Fruit fly (Drosophila melanogaster) whole organism, embryonic: ENCODE results near the gene Svil.
A peak's percentile ranks its signal among the peaks of the same experiment; 100 is the strongest.

Experiments
- Atf-2 ChIP-seq: fragments of 200-800 bp; sonication (Bioruptor generic); optimal IDR thresholded peaks from 2 replicates; lab custom pipeline; 2016; ENCODE audit warnings: missing biosample characterization, missing genetic modification characterization
- CG10366 ChIP-seq: fragments of 200-800 bp; sonication (Bioruptor generic); IDR thresholded peaks from 2 replicates; pipeline ENCODE4 v1.3.6; 2022; ENCODE audit warnings: missing biosample characterization, missing genetic modification characterization
- CG10979 ChIP-seq: fragments of 200-800 bp; sonication (Bioruptor generic); optimal IDR thresholded peaks from 2 replicates; lab custom pipeline; 2018; ENCODE audit warnings: missing biosample characterization, mild to moderate bottlenecking, missing genetic modification characterization, moderate library complexity
- CG11093 ChIP-seq: fragments of 200-800 bp; sonication (Bioruptor generic); IDR thresholded peaks from 3 replicates; pipeline ENCODE4 v1.3.6; 2022; ENCODE audit warnings: missing biosample characterization, missing genetic modification characterization
- CG12155 ChIP-seq: fragments of 200-800 bp; sonication (Bioruptor generic); optimal IDR thresholded peaks from 3 replicates; lab custom pipeline; 2016; ENCODE audit warnings: missing biosample characterization, missing genetic modification characterization
- CG12391 ChIP-seq: fragments of 200-800 bp; sonication (Bioruptor generic); optimal IDR thresholded peaks from 3 replicates; lab custom pipeline; 2018; ENCODE audit warnings: missing biosample characterization, mild to moderate bottlenecking, missing genetic modification characterization, moderate library complexity
- CG12769 ChIP-seq: fragments of 200-800 bp; sonication (Bioruptor generic); optimal IDR thresholded peaks from 2 replicates; lab custom pipeline; 2019; ENCODE audit warnings: missing biosample characterization, mild to moderate bottlenecking, missing genetic modification characterization, moderate library complexity
- CG15269 ChIP-seq: fragments of 200-800 bp; sonication (Bioruptor generic); optimal IDR thresholded peaks from 2 replicates; lab custom pipeline; 2018; ENCODE audit warnings: missing biosample characterization, mild to moderate bottlenecking, missing genetic modification characterization, moderate library complexity
- CG15514 ChIP-seq: fragments of 200-800 bp; sonication (Bioruptor generic); optimal IDR thresholded peaks from 3 replicates; lab custom pipeline; 2017; ENCODE audit warnings: missing biosample characterization, missing genetic modification characterization, mild to moderate bottlenecking, moderate library complexity, missing genetic modification reagents
- CG15696 ChIP-seq: fragments of 200-800 bp; sonication (Bioruptor generic); optimal IDR thresholded peaks from 2 replicates; lab custom pipeline; 2019; ENCODE audit warnings: missing biosample characterization, mild to moderate bottlenecking, missing genetic modification characterization, moderate library complexity
- CG1602 ChIP-seq: fragments of 200-800 bp; sonication (Bioruptor generic); optimal IDR thresholded peaks from 3 replicates; lab custom pipeline; 2016; ENCODE audit warnings: missing biosample characterization, missing genetic modification characterization
- CG17912 ChIP-seq: fragments of 200-800 bp; sonication (Bioruptor generic); optimal IDR thresholded peaks from 2 replicates; lab custom pipeline; 2018; ENCODE audit warnings: missing biosample characterization, mild to moderate bottlenecking, missing genetic modification characterization
- CG18262 ChIP-seq: fragments of 200-800 bp; optimal IDR thresholded peaks from 3 replicates; lab custom pipeline; 2019; ENCODE audit warnings: missing biosample characterization, mild to moderate bottlenecking, missing genetic modification characterization, moderate library complexity
- CG2712 ChIP-seq: fragments of 200-800 bp; optimal IDR thresholded peaks from 3 replicates; lab custom pipeline; 2019; ENCODE audit warnings: missing biosample characterization, mild to moderate bottlenecking, missing genetic modification characterization, moderate library complexity
- CG30403 ChIP-seq: fragments of 200-800 bp; sonication (Bioruptor generic); optimal IDR thresholded peaks from 3 replicates; lab custom pipeline; 2016; ENCODE audit warnings: missing biosample characterization, missing genetic modification characterization
- CG31224 ChIP-seq: fragments of 200-800 bp; sonication (Bioruptor generic); IDR thresholded peaks from 2 replicates; pipeline ENCODE4 v1.3.6; 2022; ENCODE audit warnings: missing biosample characterization, missing genetic modification characterization
- CG3281 ChIP-seq: fragments of 200-800 bp; sonication (Bioruptor generic); optimal IDR thresholded peaks from 3 replicates; lab custom pipeline; 2017; ENCODE audit warnings: missing biosample characterization, mild to moderate bottlenecking, missing genetic modification characterization
- CG6272 ChIP-seq: fragments of 200-800 bp; sonication (Bioruptor generic); IDR thresholded peaks from 2 replicates; pipeline ENCODE4 v1.3.6; 2022; ENCODE audit warnings: missing biosample characterization, missing genetic modification characterization
- CG6689 ChIP-seq: fragments of 200-800 bp; sonication (Bioruptor generic); IDR thresholded peaks from 2 replicates; pipeline ENCODE4 v1.3.6; 2022; ENCODE audit warnings: missing biosample characterization, missing genetic modification characterization
- CG8388 ChIP-seq: fragments of 200-800 bp; sonication (Bioruptor generic); optimal IDR thresholded peaks from 2 replicates; lab custom pipeline; 2019; ENCODE audit warnings: missing biosample characterization, mild to moderate bottlenecking, missing genetic modification characterization, moderate library complexity
- CG9609 ChIP-seq: fragments of 200-800 bp; sonication (Bioruptor generic); optimal IDR thresholded peaks from 3 replicates; lab custom pipeline; 2016; ENCODE audit warnings: missing biosample characterization, missing genetic modification characterization
- CG9727 ChIP-seq: fragments of 200-800 bp; sonication (Bioruptor generic); optimal IDR thresholded peaks from 3 replicates; lab custom pipeline; 2017; ENCODE audit warnings: missing biosample characterization, mild to moderate bottlenecking, missing genetic modification characterization
- D19A ChIP-seq: fragments of 200-800 bp; optimal IDR thresholded peaks from 3 replicates; lab custom pipeline; 2019; ENCODE audit warnings: missing biosample characterization, mild to moderate bottlenecking, missing genetic modification characterization, moderate library complexity
- Dfd ChIP-seq, 2 experiments: fragments of >200 bp; optimal IDR thresholded peaks; 2 replicates each; lab custom pipeline; 2017; ENCODE audit warnings: missing biosample characterization in 2 of 2, missing genetic modification characterization in 2 of 2
- H15 ChIP-seq: fragments of 200-800 bp; sonication (Bioruptor generic); IDR thresholded peaks from 3 replicates; pipeline ENCODE4 v1.3.6; 2022; ENCODE audit warnings: missing biosample characterization, missing genetic modification characterization
- Med ChIP-seq: fragments of 200-800 bp; sonication (Bioruptor generic); peaks from one replicate; lab custom pipeline; 2016; ENCODE audit warnings: missing biosample characterization, missing genetic modification characterization, mild to moderate bottlenecking, inconsistent platforms, moderate library complexity
- Nf-YA ChIP-seq: fragments of 200-800 bp; sonication (Bioruptor generic); IDR thresholded peaks from 2 replicates; pipeline ENCODE4 v1.3.6; 2022; ENCODE audit warnings: missing biosample characterization, missing genetic modification characterization
- Oli ChIP-seq: fragments of 200-800 bp; sonication (Bioruptor generic); optimal IDR thresholded peaks from 2 replicates; lab custom pipeline; 2018; ENCODE audit warnings: missing biosample characterization, mild to moderate bottlenecking, missing genetic modification characterization, moderate library complexity
- PHDP ChIP-seq: fragments of 200-800 bp; sonication (Bioruptor generic); optimal IDR thresholded peaks from 3 replicates; lab custom pipeline; 2018; ENCODE audit warnings: missing biosample characterization, mild to moderate bottlenecking, missing genetic modification characterization, moderate library complexity
- Ravus ChIP-seq: fragments of 200-800 bp; sonication (Bioruptor generic); IDR thresholded peaks from 2 replicates; pipeline ENCODE4 v1.3.6; 2022; ENCODE audit warnings: missing biosample characterization, missing genetic modification characterization
- Trl ChIP-seq, 3 experiments: fragments of >200 bp in 2 of 3; fragments of 200-800 bp in 1 of 3; sonication (Bioruptor generic) in 1 of 3; optimal IDR thresholded peaks; 2 replicates in 1 of 3; 3 replicates in 2 of 3; lab custom pipeline; 2016 to 2017; ENCODE audit warnings: missing biosample characterization in 1 of 3, missing genetic modification characterization in 1 of 3
- dati ChIP-seq: fragments of 200-800 bp; sonication (Bioruptor generic); IDR thresholded peaks from 2 replicates; pipeline ENCODE4 v1.3.6; 2022; ENCODE audit warnings: missing biosample characterization, missing genetic modification characterization
- esg ChIP-seq: fragments of 200-800 bp; sonication (Bioruptor generic); conservative IDR thresholded peaks from 2 replicates; pipeline ENCODE4 v1.3.6; 2022; ENCODE audit warnings: missing biosample characterization, missing genetic modification characterization
- fu2 ChIP-seq: fragments of 200-800 bp; sonication (Bioruptor generic); optimal IDR thresholded peaks from 2 replicates; lab custom pipeline; 2016; ENCODE audit warnings: missing biosample characterization, missing genetic modification characterization
- gem ChIP-seq: fragments of 200-800 bp; sonication (Bioruptor generic); optimal IDR thresholded peaks from 2 replicates; lab custom pipeline; 2019; ENCODE audit warnings: missing biosample characterization, mild to moderate bottlenecking, missing genetic modification characterization, moderate library complexity
- gsb ChIP-seq: fragments of 200-800 bp; sonication (Bioruptor generic); IDR thresholded peaks from 2 replicates; pipeline ENCODE4 v1.3.6; 2022; ENCODE audit warnings: missing biosample characterization, missing genetic modification characterization
- hth ChIP-seq: fragments of >200 bp; optimal IDR thresholded peaks from 2 replicates; lab custom pipeline; 2017; ENCODE audit warnings: inconsistent platforms
- jing ChIP-seq: fragments of 200-800 bp; sonication (Bioruptor generic); optimal IDR thresholded peaks from 2 replicates; lab custom pipeline; 2018; ENCODE audit warnings: missing biosample characterization, mild to moderate bottlenecking, missing genetic modification characterization
- lbe ChIP-seq: fragments of 200-800 bp; sonication (Bioruptor generic); optimal IDR thresholded peaks from 2 replicates; lab custom pipeline; 2016; ENCODE audit warnings: missing biosample characterization, mild to moderate bottlenecking, missing genetic modification characterization
- mld ChIP-seq: fragments of 200-800 bp; sonication (Bioruptor generic); IDR thresholded peaks from 3 replicates; pipeline ENCODE4 v1.3.6; 2022; ENCODE audit warnings: missing biosample characterization, missing genetic modification characterization; ENCODE audit not compliant: partially characterized antibody
- nau ChIP-seq: fragments of 200-800 bp; sonication (Bioruptor generic); optimal IDR thresholded peaks from 3 replicates; lab custom pipeline; 2017; ENCODE audit warnings: missing biosample characterization, mild to moderate bottlenecking, missing genetic modification characterization, missing genetic modification reagents
- odd ChIP-seq: fragments of 200-800 bp; sonication (Bioruptor generic); optimal IDR thresholded peaks from 2 replicates; lab custom pipeline; 2017; ENCODE audit warnings: missing biosample characterization, mild to moderate bottlenecking, missing genetic modification characterization
- pfk ChIP-seq: fragments of 200-800 bp; sonication (Bioruptor generic); optimal IDR thresholded peaks from 2 replicates; lab custom pipeline; 2018; ENCODE audit warnings: missing biosample characterization, mild to moderate bottlenecking, missing genetic modification characterization, moderate library complexity
- ranshi ChIP-seq: fragments of 200-800 bp; sonication (Bioruptor generic); IDR thresholded peaks from 2 replicates; pipeline ENCODE4 v1.3.6; 2022; ENCODE audit warnings: missing biosample characterization, missing genetic modification characterization
- slp2 ChIP-seq: fragments of 200-800 bp; sonication (Bioruptor generic); optimal IDR thresholded peaks from 2 replicates; lab custom pipeline; 2016; ENCODE audit warnings: missing biosample characterization, missing genetic modification characterization
- trh ChIP-seq: fragments of 200-800 bp; sonication (Bioruptor generic); optimal IDR thresholded peaks from 2 replicates; lab custom pipeline; 2016; ENCODE audit warnings: missing biosample characterization, missing genetic modification characterization
- vvl ChIP-seq: fragments of 200-800 bp; sonication (Bioruptor generic); IDR thresholded peaks from 2 replicates; pipeline ENCODE4 v1.3.6; 2022; ENCODE audit warnings: missing biosample characterization, missing genetic modification characterization
- yki ChIP-seq: fragments of >200 bp; optimal IDR thresholded peaks from 3 replicates; lab custom pipeline; 2018
- zf30C ChIP-seq: fragments of 200-800 bp; sonication (Bioruptor generic); optimal IDR thresholded peaks from 3 replicates; lab custom pipeline; 2018; ENCODE audit warnings: missing biosample characterization, mild to moderate bottlenecking, missing genetic modification characterization
- zfh1 ChIP-seq: fragments of 200-800 bp; sonication (Bioruptor generic); IDR thresholded peaks from 3 replicates; pipeline ENCODE4 v1.3.6; 2022; ENCODE audit warnings: missing biosample characterization, missing genetic modification characterization

Gene Svil

DNA sequence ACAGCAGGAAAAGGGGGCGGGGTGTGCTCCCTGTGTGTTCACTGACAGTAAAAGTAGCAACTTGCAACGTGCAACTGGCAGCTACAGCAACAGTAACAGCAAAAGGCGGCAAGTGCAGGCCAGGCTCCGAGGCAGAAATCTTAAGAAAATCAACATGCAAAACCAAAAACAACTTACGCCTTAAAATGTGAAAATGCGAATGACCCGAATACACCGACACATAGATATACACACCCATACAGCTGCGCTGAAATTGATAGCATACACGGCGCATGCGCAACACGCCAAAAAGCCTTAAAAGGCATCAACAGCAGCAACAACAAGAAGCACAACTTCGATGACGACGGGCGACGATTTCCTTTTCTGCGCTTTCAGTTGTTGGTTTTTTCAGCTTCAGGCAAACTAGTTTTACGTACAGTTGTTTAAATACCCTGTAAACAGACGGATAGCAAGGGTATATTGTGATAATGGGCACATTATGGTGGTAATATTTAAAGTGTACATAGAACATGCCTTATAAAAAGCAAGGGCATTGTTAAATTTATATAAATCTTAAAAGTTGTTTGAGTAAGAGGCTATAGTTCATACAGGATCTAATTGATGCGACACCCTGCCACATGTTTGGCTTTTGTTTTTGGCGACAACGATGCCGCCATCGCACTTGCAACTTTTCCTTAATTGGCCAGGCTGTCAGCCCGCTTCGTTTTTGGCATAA lies 95.0 kb downstream of the Svil start (continued):
- no peak for TF ChIP-seq trh
- no peak for TF ChIP-seq slp2 (GFP tag; lab: Kevin White, UChicago)
- no peak for TF ChIP-seq zfh1 (GFP tag; lab: Robert Waterston, UW)
- TF ChIP-seq CG15696 (tag; lab: Kevin White, UChicago), result no peak
- TF ChIP-seq yki (lab: Kevin White, UChicago), result no peak
- no peak for TF ChIP-seq CG12769
- no peak for TF ChIP-seq Trl (optimal IDR thresholded peaks at IDR 0.05; lab: Kevin White, UChicago)
- TF ChIP-seq Trl (GFP tag; optimal IDR thresholded peaks at IDR 0.05; lab: Kevin White, UChicago), result no peak
- peak; percentile 38 for TF ChIP-seq Oli (tag; lab: Kevin White, UChicago)
- TF ChIP-seq CG2712 (tag; lab: Kevin White, UChicago), result peak; percentile 44
- no peak for TF ChIP-seq PHDP (tag; lab: Kevin White, UChicago)
- TF ChIP-seq dati, result no peak
- 0 out of 2 replicates have a peak, but pooled peaks have one; percentile 53 for TF ChIP-seq vvl (GFP tag; lab: Robert Waterston, UW)
- peak; percentile 58 for TF ChIP-seq gem (tag; lab: Kevin White, UChicago)
- no peak for TF ChIP-seq Atf-2 (GFP tag; lab: Kevin White, UChicago)
- TF ChIP-seq CG12391 (tag; lab: Kevin White, UChicago), result peak; percentile 8
- TF ChIP-seq zf30C (GFP tag; lab: Kevin White, UChicago), result no peak
- TF ChIP-seq fu2 (GFP tag; lab: Kevin White, UChicago), result no peak
- peak; percentile 31; the same call in 1 of the 2 replicates for TF ChIP-seq CG6689 (GFP tag; lab: Robert Waterston, UW)
- no peak for TF ChIP-seq Dfd (GFP tag; optimal IDR thresholded peaks at IDR 0.05; lab: Kevin White, UChicago)
- TF ChIP-seq CG10366, result peak; percentile 26; the same call in 1 of the 2 replicates
- TF ChIP-seq CG15514 (GFP tag; lab: Kevin White, UChicago), result no peak
- TF ChIP-seq jing (GFP tag; lab: Kevin White, UChicago), result no peak
- TF ChIP-seq D19A (tag; lab: Kevin White, UChicago), result peak; percentile 30
- no peak for TF ChIP-seq CG9727 (GFP tag; lab: Kevin White, UChicago)
- peak; percentile 14 for TF ChIP-seq nau (GFP tag; lab: Kevin White, UChicago)
- no peak for TF ChIP-seq CG9609
- TF ChIP-seq CG18262 (tag; lab: Kevin White, UChicago), result peak; percentile 42
- peak; percentile 47; the same call in 1 of the 2 replicates for TF ChIP-seq Nf-YA (GFP tag; lab: Robert Waterston, UW)
- TF ChIP-seq lbe (GFP tag; lab: Kevin White, UChicago), result peak; percentile 4
- TF ChIP-seq CG12155 (GFP tag; lab: Kevin White, UChicago), result no peak
- TF ChIP-seq hth (lab: Kevin White, UChicago), result no peak
- no peak for TF ChIP-seq CG11093 (GFP tag; lab: Robert Waterston, UW)
- TF ChIP-seq CG15269 (tag; lab: Kevin White, UChicago), result no peak
- TF ChIP-seq odd, result no peak
- no peak for TF ChIP-seq CG1602
- TF ChIP-seq CG17912, result no peak
- no peak for TF ChIP-seq mld
- TF ChIP-seq pfk (GFP tag; lab: Kevin White, UChicago), result no peak
- no peak for TF ChIP-seq ranshi
- peak; percentile 38 for TF ChIP-seq CG30403 (GFP tag; lab: Kevin White, UChicago)
- TF ChIP-seq CG8388, result peak; percentile 30
- TF ChIP-seq CG3281 (GFP tag; lab: Kevin White, UChicago), result no peak
- TF ChIP-seq esg (GFP tag; lab: Robert Waterston, UW), result peak; percentile 29
- no peak for TF ChIP-seq Ravus (GFP tag; lab: Robert Waterston, UW)
- TF ChIP-seq CG31224 (GFP tag; lab: Robert Waterston, UW), result 0 out of 2 replicates have a peak, but pooled peaks have one; percentile 22
- peak; percentile 77 for TF ChIP-seq Med (GFP tag; lab: Kevin White, UChicago)
- no peak for TF ChIP-seq gsb (GFP tag; lab: Robert Waterston, UW)
- TF ChIP-seq CG6272 (GFP tag; lab: Robert Waterston, UW), result 0 out of 2 replicates have a peak, but pooled peaks have one; percentile 6
- TF ChIP-seq CG10979 (tag; lab: Kevin White, UChicago), result peak; percentile 20
- TF ChIP-seq H15, result no peak
